Worm (Caenorhabditis elegans) whole organism, L4 larva: Measurements from ENCODE around the gene F26F4.9.

Source experiments
- daf-12 ChIP-seq: fragments of 150-350 bp; optimal IDR thresholded peaks from 2 replicates; lab custom pipeline; 2014; ENCODE audit warnings: missing biosample characterization, missing genetic modification reagents, missing genetic modification characterization
- daf-16 ChIP-seq, 3 experiments: sonication (generic microtip); optimal IDR thresholded peaks; 2 replicates each; lab custom pipeline; 2016 to 2017; ENCODE audit warnings: missing genetic modification characterization in 3 of 3, missing genetic modification reagents in 3 of 3, mild to moderate bottlenecking in 2 of 3, missing compliant biosample characterization in 2 of 3, missing biosample characterization in 1 of 3, moderate library complexity in 1 of 3
- dpl-1 ChIP-seq: fragments of 150-350 bp; optimal IDR thresholded peaks from 2 replicates; lab custom pipeline; 2014; ENCODE audit warnings: missing biosample characterization, missing genetic modification reagents, missing genetic modification characterization
- duxl-1 ChIP-seq: sonication (generic microtip); optimal IDR thresholded peaks from 2 replicates; lab custom pipeline; 2016; ENCODE audit warnings: mild to moderate bottlenecking, missing genetic modification characterization, moderate library complexity, missing compliant biosample characterization; ENCODE audit not compliant: poor library complexity
- hmg-1.1 ChIP-seq: fragments of 200-800 bp; sonication (Bioruptor generic); IDR thresholded peaks from 2 replicates; pipeline ENCODE4 v1.3.6; 2022; ENCODE audit warnings: missing genetic modification reagents, missing genetic modification characterization, missing compliant biosample characterization
- lin-15B ChIP-seq: fragments of 150-350 bp; sonication (generic microtip); optimal IDR thresholded peaks from 3 replicates; lab custom pipeline; 2014; ENCODE audit warnings: missing biosample characterization, missing genetic modification characterization
- lin-38 ChIP-seq: fragments of 200-800 bp; sonication (Bioruptor generic); IDR thresholded peaks from 2 replicates; pipeline ENCODE4 v1.3.6; 2022; ENCODE audit warnings: missing genetic modification reagents, missing genetic modification characterization, missing compliant biosample characterization
- nhr-10 ChIP-seq: fragments of 150-350 bp; optimal IDR thresholded peaks from 2 replicates; lab custom pipeline; 2014; ENCODE audit warnings: missing biosample characterization, missing genetic modification characterization
- nhr-237 ChIP-seq: sonication (generic microtip); optimal IDR thresholded peaks from 2 replicates; lab custom pipeline; 2017; ENCODE audit warnings: missing biosample characterization, missing genetic modification characterization
- nhr-76 ChIP-seq: fragments of 150-350 bp; optimal IDR thresholded peaks from 2 replicates; lab custom pipeline; 2014; ENCODE audit warnings: missing biosample characterization, missing genetic modification characterization
- sdz-12 ChIP-seq: fragments of 200-800 bp; sonication (Bioruptor generic); optimal IDR thresholded peaks from 2 replicates; lab custom pipeline; 2018; ENCODE audit warnings: mild to moderate bottlenecking, missing genetic modification characterization, missing compliant biosample characterization
- unc-62 ChIP-seq, 3 experiments: fragments of 150-350 bp in 1 of 3; sonication (generic microtip); optimal IDR thresholded peaks in 2 of 3; peaks in 1 of 3; 1 replicate in 1 of 3; 2 replicates in 2 of 3; lab custom pipeline; 2014 to 2017; ENCODE audit warnings: missing biosample characterization in 3 of 3, missing genetic modification characterization in 3 of 3, missing genetic modification reagents in 3 of 3, missing genotype in 1 of 3

ce11 chrIII:4961281-4961680 is 49.0 kb upstream of the F26F4.9 start:
- peak; percentile 0 for TF ChIP-seq duxl-1 (tag; lab: Kevin White, UChicago)
- no peak for TF ChIP-seq dpl-1 (GFP tag; lab: Kevin White, UChicago)
- TF ChIP-seq nhr-76 (tag; lab: Kevin White, UChicago), result no peak
- no peak for TF ChIP-seq hmg-1.1
- TF ChIP-seq lin-15B (tag; lab: Kevin White, UChicago), result no peak
- no peak for TF ChIP-seq sdz-12 (GFP tag; lab: Kevin White, UChicago)
- TF ChIP-seq nhr-10, result no peak
- TF ChIP-seq daf-12 (tag; lab: Kevin White, UChicago), result no peak
- TF ChIP-seq nhr-237 (tag; lab: Kevin White, UChicago), result no peak
- no peak; the same call in 1 of the 2 replicates for TF ChIP-seq lin-38 (GFP tag; lab: Robert Waterston, UW)
- TF ChIP-seq daf-16 (GFP tag; optimal IDR thresholded peaks at IDR 0.05; lab: Kevin White, UChicago), result no peak
- TF ChIP-seq daf-16 (tag; optimal IDR thresholded peaks at IDR 0.05; lab: Kevin White, UChicago), result no peak
- peak in 1 of 2 experiments; percentile 98 for TF ChIP-seq unc-62 (GFP tag; optimal IDR thresholded peaks at IDR 0.05 in 1 of 2; lab: Kevin White, UChicago)
- TF ChIP-seq unc-62 (tag; optimal IDR thresholded peaks at IDR 0.05; lab: Kevin White, UChicago), result no peak
